Worm (Caenorhabditis elegans): ENCODE data around the gene C29F5.8.

DNA sequence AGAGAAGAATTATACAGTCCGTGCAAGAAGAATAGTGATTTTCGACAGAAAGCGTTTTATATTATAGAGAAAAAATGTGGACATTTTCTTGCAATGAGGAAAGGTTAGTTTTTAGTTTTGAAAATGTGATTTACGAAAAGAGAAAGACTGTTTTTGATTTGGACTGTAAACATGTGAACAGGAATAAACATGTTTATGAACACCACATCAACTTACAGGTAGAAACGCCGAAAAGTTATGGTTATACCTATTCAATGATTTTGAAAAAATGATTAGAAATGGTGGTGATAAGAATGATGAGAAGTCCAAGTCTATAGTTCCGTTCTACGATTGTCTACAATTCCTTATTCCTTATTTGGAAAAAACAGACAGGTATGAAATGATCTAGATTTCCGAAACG, 38.3 kb downstream of the C29F5.8 start:
- TF ChIP-seq tbx-11 (GFP tag; IDR thresholded peaks at IDR 0.05) (no peak), tbx-37 (GFP tag; conservative IDR thresholded peaks at IDR 0.05) (no peak), ceh-36 (tag; optimal IDR thresholded peaks at IDR 0.05) (no peak), ceh-13 (GFP tag; optimal IDR thresholded peaks at IDR 0.05) (no peak), B0310.2 (tag; optimal IDR thresholded peaks at IDR 0.05) (no peak)

Measured in whole organism, early embryonic.